Fruit fly (Drosophila melanogaster): ENCODE measurements around the gene Fancm.

The Fancm gene

DNA sequence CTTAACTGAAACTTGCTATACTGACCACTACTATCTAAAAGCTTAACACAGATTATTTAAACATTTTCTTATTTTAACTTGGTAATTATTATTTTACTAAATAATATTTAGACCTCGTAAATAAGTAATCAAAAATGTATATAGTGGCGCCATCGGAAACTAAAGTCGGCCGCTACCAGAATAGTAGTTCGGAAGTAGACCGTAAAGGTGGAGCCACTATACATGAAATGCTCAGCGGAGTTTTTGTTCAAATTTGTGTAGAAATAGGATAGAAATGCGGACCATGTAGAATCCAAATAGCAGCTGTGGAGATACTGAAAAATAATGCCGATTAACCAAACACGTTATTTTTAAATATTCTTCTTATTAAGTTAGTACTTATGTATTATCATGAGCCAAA, 38.1 kb downstream of the Fancm start (continued):
- TF ChIP-seq Nf-YC (tag; optimal IDR thresholded peaks at IDR 0.05) (peak; percentile 85), Gsc (GFP tag; IDR thresholded peaks at IDR 0.05) (peak; percentile 89), CG2712 (tag; optimal IDR thresholded peaks at IDR 0.05) (peak; percentile 97), vnd (GFP tag; IDR thresholded peaks at IDR 0.05; ENCODE audit: partially characterized antibody) (no peak), klu (GFP tag; IDR thresholded peaks at IDR 0.05) (peak; percentile 95), fd64A (GFP tag; optimal IDR thresholded peaks at IDR 0.05) (peak; percentile 96), phol (tag; optimal IDR thresholded peaks at IDR 0.05) (peak; percentile 97), so (GFP tag; IDR thresholded peaks at IDR 0.05) (peak; percentile 97), hth (optimal IDR thresholded peaks at IDR 0.05) (no peak), jing (GFP tag; optimal IDR thresholded peaks at IDR 0.05) (peak; percentile 97), prd (optimal IDR thresholded peaks at IDR 0.05) (no peak), prd (GFP tag; IDR thresholded peaks at IDR 0.05) (peak; percentile 97), ken (GFP tag; IDR thresholded peaks at IDR 0.05) (peak; percentile 99), CG17359 (tag; optimal IDR thresholded peaks at IDR 0.05) (peak; percentile 99), CG13894 (tag; optimal IDR thresholded peaks at IDR 0.05) (peak; percentile 94), kah (GFP tag; optimal IDR thresholded peaks at IDR 0.05) (peak; percentile 91), CG7987 (GFP tag; optimal IDR thresholded peaks at IDR 0.05) (peak; percentile 100), pho (GFP tag; optimal IDR thresholded peaks at IDR 0.05) (peak; percentile 95), Scr (GFP tag; IDR thresholded peaks at IDR 0.05; ENCODE audit: partially characterized antibody) (no peak), CG18764 (GFP tag; optimal IDR thresholded peaks at IDR 0.05) (peak; percentile 98), mld (GFP tag; IDR thresholded peaks at IDR 0.05; ENCODE audit: partially characterized antibody) (no peak), scrt (GFP tag; optimal IDR thresholded peaks at IDR 0.05) (peak; percentile 95), bab2 (GFP tag; optimal IDR thresholded peaks at IDR 0.05) (peak; percentile 98), CG6765 (GFP tag; optimal IDR thresholded peaks at IDR 0.05) (peak; percentile 99), oc (tag; optimal IDR thresholded peaks at IDR 0.05) (peak; percentile 96), eyg (GFP tag; optimal IDR thresholded peaks at IDR 0.05) (peak; percentile 97), Ptx1 (GFP tag; IDR thresholded peaks at IDR 0.05) (peak; percentile 99), HLH3B (GFP tag; IDR thresholded peaks at IDR 0.05) (peak; percentile 98), Dip2 (GFP tag; IDR thresholded peaks at IDR 0.05) (no peak), CG30431 (GFP tag; optimal IDR thresholded peaks at IDR 0.05) (peak; percentile 99), CG42726 (GFP tag; IDR thresholded peaks at IDR 0.05; ENCODE audit: partially characterized antibody) (peak; percentile 44; the same call in 1 of the 2 replicates), MBD-R2 (GFP tag; IDR thresholded peaks at IDR 0.05) (peak; percentile 89), CG7839 (tag; optimal IDR thresholded peaks at IDR 0.05) (peak; percentile 98), Deaf1 (tag; optimal IDR thresholded peaks at IDR 0.05) (peak; percentile 75), Hr3 (GFP tag; optimal IDR thresholded peaks at IDR 0.05) (peak; percentile 98), CG15011 (GFP tag; optimal IDR thresholded peaks at IDR 0.05) (peak; percentile 97), CG16815 (GFP tag; optimal IDR thresholded peaks at IDR 0.05) (peak; percentile 98), CG3838 (GFP tag; optimal IDR thresholded peaks at IDR 0.05) (peak; percentile 97), CG7963 (GFP tag; IDR thresholded peaks at IDR 0.05; ENCODE audit: partially characterized antibody) (no peak), Lpt (GFP tag; optimal IDR thresholded peaks at IDR 0.05) (no peak), maf-S (GFP tag; optimal IDR thresholded peaks at IDR 0.05) (peak; percentile 98), CG18476 (GFP tag; optimal IDR thresholded peaks at IDR 0.05) (peak; percentile 95), kay (GFP tag; optimal IDR thresholded peaks at IDR 0.05) (peak; percentile 94), Hand (GFP tag; optimal IDR thresholded peaks at IDR 0.05) (peak; percentile 85), tgo (GFP tag; IDR thresholded peaks at IDR 0.05) (peak; percentile 98), CG9215 (GFP tag; IDR thresholded peaks at IDR 0.05) (peak; percentile 93), caup (GFP tag; optimal IDR thresholded peaks at IDR 0.05; ENCODE audit: severe bottlenecking) (peak; percentile 100), CG32532 (GFP tag; IDR thresholded peaks at IDR 0.05) (peak; percentile 99), Fer1 (GFP tag; optimal IDR thresholded peaks at IDR 0.05) (peak; percentile 98), CG17912 (GFP tag; optimal IDR thresholded peaks at IDR 0.05) (peak; percentile 100), CG17568 (GFP tag; optimal IDR thresholded peaks at IDR 0.05) (peak; percentile 98)

Data from whole organism, embryonic.